Worm (Caenorhabditis elegans) whole organism, mixed stage, embryonic: Measurements from ENCODE around the gene srbc-55.

Experiments used
- blmp-1 ChIP-seq: fragments of 150-350 bp; optimal IDR thresholded peaks from 2 replicates; lab custom pipeline; 2014; ENCODE audit warnings: missing biosample characterization, missing genetic modification characterization
- ceh-39 ChIP-seq: fragments of 150-350 bp; optimal IDR thresholded peaks from 2 replicates; lab custom pipeline; 2014; ENCODE audit warnings: missing biosample characterization, missing genetic modification characterization
- unc-39 ChIP-seq: fragments of 150-350 bp; optimal IDR thresholded peaks from 2 replicates; lab custom pipeline; 2014; ENCODE audit warnings: missing biosample characterization, missing genetic modification characterization

DNA sequence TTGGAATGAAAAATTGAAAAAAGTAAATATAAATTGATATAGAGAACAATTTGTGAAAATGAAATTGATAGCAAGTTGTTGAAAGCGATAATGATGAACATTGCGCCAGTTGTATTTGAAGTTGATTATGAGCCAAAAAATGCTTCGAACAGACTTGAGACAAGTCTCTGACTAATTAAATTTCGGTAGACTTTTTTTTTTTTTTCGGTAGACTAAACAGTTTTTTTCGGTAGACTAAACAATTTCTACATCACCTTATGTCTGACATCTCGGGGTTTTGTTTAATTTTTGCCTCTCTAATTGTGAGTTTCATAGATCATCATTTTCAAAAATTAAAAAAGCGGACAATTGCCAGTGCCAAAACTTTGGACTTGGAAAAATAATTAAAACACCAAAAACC lies 3.8 kb upstream of the srbc-55 start, which contains the start of gene srbc-54:
- TF ChIP-seq blmp-1 (tag; lab: Kevin White, UChicago) (no peak), unc-39 (no peak), ceh-39 (tag; lab: Kevin White, UChicago) (no peak)
